Worm (Caenorhabditis elegans) whole organism, dauer: ENCODE results near the gene let-418.

Source experiments
- unc-62 ChIP-seq: sonication (generic microtip); optimal IDR thresholded peaks from 2 replicates; lab custom pipeline; 2017; ENCODE audit warnings: missing biosample characterization, missing genetic modification reagents, missing genetic modification characterization

The let-418 gene

DNA sequence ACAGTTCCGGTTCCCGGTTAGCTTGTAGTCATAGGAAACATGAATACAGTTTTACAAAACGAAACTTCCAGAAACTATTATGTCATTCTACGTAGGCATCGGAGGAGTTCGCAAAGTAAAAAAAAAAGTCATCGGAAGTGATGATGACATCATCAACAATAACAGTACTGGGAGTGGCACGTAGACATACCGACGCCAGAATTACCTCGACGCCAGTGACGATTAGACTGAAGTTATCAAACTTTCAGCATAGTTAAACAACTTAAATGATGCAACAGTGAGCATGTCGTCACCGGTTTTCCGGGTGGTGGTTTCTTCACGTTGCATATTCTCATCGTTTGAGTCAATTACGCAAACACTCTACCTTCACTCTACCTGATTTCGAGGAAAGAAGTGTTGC is 6.2 kb upstream of the let-418 start:
- TF ChIP-seq unc-62 (GFP tag; lab: Kevin White, UChicago) = no peak

DNA sequence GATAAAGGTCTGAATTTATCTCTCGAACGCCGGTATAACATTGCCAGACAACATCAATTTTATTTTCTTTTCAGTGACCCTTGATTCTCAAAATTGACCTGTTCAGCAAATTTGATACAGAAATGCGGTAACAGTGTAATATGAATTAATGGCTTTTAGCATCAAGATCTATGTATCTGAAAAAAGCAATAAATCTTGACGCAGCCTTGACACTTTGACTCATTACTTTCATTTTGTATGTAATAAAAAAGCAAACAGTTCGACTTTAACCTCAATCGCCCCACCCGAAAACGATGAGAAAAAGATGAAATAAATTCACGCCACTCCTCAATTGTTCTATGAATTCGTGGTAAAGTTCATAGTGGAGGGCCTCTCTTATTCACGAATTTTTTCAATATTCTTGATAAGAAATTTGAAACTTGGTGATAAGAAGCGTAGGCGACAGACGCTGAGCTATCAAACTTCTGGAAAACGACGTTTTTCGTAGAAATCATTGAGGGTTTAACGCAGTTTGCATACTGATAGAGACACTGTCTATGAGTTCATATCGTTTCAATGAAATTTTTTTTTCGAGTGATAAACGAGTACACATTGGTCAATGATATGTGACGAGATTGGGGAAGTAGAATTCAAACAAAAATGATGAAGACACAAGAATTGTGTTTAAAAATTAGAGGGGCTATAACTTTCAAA is 5.0 kb upstream of the let-418 start:
- no peak for TF ChIP-seq unc-62 (GFP tag; lab: Kevin White, UChicago)

DNA sequence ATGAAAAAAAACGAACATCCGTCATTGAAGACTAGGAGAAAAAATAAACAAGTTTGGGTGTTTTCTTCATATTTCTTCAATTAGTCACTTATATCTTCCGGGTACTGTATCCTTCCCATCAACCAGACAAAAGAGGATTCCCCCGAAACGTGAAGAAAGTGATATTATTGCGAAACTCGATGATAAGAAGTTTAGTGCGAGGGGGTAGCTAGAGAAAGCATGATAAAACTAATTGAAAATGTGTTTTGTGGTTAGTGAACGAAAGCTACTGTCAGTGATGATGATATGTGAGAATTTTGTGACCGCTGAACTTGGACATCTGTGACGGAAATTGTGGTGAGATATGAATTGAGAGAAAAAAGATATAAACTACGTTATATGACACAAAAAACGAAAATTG is 3.7 kb upstream of the let-418 start:
- TF ChIP-seq unc-62 (GFP tag; lab: Kevin White, UChicago) = no peak

DNA sequence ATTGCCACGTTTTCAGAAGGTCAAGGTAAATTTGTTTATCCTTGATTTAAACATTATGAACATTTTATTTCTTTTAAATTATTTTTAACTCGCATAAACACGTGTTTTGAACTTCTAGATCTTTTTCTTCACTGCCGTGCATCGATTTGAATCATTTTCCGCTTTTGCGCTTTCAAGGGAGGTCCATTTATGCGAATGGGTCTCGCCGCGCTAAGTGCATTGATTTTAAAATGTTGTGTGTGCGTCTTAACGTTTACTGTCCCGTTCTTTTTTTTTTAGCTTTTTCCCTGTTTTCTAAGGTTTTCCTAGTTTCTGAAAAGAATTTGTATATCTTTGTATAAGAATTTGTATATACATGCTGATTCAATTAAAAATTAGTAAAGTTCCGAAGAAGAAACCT is 1.2 kb upstream of the let-418 start:
- TF ChIP-seq unc-62 (GFP tag; lab: Kevin White, UChicago) = no peak

DNA sequence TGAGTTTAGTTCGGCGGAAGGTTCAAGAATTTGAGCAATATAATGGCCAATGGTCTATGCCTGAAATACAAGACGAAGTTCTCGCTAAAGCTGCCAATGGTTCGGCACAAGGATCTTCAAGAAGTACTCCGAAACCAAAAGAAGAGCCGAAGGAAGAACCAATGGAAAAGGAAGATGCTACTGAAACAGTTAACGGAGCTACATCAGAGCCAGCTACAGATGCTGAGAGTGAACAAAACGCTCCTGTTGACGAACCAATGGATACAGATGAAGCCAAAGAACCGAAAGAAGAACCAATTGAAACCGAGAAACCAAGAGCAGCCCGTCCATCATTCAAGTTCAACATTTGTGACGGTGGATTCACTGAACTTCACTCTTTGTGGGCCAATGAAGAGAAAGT is 4.6 kb downstream of the let-418 start:
- no peak for TF ChIP-seq unc-62 (GFP tag; lab: Kevin White, UChicago)

DNA sequence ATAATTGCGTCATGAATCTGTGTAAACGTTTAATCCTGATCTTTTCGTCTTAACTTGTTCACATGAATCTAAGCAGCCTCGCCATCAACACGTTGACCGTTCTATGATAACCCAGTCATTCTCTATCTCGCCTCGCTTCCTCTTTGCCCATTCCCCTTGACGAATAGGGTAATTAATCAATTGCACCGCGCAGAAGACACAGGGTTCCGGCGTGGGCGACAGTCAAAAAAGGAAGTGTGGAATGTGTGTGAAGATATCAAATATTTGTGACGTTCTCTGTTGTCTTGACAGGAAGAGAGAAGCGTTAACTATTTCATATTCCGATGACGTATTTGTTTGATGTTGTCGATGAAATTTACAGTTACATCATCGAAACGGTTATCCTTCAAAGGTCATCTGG is 6.2 kb downstream of the let-418 start:
- TF ChIP-seq unc-62 (GFP tag; lab: Kevin White, UChicago) = no peak

DNA sequence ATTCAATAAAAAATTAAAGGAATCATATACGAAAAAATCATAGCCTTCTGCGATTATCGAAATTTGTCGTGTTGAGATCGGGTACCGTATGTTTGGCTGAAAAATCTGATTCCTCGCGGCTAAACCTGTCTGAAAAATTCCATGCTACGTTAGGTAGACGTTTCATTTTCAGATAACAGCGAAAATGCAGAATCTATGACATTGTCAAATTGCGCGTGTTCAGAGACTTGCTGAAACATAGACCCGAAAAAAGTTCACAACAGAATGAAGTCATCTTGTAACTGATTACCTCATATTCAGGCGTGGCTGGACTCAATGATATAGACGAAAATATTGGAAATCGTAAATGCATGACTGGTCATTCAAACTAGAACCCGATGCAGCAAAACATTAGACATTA is 6.9 kb downstream of the let-418 start, which contains the start of gene srh-76:
srh-76 (plus strand) TSS at position 301 of the 400 bp plus-strand sequence.
- no peak for TF ChIP-seq unc-62 (GFP tag; lab: Kevin White, UChicago)

DNA sequence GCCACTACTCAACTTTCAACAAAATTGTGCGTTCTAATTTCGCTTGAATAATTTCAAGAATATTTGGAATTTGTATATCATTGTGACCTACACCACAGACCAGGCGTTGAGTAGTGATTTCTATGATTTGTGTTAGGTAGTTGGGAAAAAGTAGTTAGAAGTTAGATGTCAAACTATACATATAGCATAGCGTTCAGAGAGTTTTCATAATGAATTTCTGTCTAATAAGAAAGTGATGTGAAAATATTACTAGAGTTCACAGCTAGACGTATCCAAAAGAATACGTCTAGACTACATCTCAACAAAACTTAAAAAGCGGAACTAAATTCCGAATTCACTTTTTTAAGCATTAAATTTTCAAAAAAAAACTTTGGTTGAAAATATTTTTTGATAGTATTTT is 8.8 kb downstream of the let-418 start:
- TF ChIP-seq unc-62 (GFP tag; lab: Kevin White, UChicago) = no peak

DNA sequence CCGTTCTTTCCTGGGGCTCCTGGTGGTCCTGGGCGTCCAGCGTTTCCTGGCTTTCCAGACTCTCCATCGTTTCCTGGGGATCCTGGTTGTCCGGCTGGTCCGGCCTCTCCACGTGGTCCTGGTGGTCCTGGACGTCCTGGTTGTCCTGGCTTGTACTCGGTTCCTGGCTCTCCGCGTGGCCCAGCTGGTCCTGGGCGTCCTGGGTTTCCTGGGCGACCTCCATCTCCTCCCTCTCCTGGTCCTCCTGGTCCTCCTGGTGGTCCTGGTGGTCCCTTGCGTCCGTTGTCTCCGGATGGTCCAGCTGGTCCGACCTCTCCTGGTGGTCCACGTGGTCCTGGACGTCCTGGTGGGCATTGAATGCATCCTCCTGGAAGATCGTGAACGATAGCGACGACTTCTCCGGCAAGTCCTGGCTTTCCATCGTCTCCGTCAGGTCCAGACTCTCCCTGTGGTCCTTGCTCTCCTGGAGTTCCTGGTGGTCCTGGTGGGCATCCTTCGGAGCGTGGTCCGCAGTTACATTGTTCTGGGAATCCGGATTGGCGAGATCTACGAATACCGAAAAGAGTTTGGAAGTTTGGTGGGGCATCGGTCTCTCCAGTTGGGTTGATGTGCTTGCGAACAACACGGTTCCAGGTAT is 9.5 kb downstream of the let-418 start:
- TF ChIP-seq unc-62 (GFP tag; lab: Kevin White, UChicago) = no peak

DNA sequence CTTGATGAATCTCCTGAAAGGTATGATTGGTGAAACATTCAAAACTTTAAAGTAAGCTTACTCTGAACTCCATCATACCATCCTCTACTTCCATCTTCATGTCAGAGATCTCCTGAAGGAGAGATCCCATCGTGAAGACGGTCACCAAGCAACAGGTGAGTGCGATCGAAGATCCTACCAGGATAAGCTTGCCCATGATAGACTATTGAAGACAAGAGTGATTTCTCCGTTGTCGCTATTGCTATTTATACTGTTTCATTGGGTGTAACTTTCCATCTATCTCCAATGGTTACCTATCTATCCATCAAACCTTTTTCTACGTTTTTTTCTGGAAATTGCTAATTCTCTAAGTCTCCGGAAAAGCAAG is 10.0 kb downstream of the let-418 start, which contains the start of gene col-140:
col-140 (minus strand) TSS at position 219 of the 367 bp plus-strand sequence.
- no peak for TF ChIP-seq unc-62 (GFP tag; lab: Kevin White, UChicago)

DNA sequence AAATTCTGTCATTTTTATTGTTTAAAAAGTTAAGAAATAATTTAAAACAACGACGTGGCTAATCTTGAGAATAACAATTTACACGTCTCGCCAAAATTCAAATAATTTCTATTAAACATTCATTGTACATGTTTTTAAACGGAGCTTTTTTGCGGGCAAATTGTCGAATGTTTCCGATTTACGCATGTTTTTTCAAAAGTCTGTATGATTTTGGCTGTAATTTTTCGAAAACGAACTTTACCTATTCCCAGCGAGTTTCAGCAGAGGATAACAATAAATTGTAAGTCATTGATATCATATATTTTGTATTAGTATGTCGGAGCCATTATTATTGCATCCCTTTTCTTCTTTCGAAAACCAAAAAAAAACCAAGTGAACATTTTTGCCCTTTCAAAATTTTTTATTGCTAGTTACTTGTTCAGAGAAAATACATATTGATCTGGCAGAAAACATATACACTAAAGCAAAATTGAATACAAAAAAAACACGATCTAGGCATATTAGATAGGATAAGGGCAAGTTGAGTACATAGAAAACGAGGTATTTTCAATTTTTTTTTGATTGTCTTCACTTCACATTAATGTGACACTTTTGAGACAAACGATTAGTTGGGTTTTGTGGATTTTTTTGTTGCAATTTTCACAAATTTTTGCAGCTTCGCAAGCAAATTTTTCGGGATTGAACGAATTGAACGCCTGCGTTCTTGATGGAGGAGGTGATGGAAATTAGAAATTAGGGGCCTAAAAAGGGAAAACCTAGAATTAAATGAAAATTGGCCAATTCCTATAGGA is 12.1 kb downstream of the let-418 start, which contains the start of gene F26F12.2:
F26F12.2 (minus strand) TSS at position 38 of the 791 bp plus-strand sequence.
- TF ChIP-seq unc-62 (GFP tag; lab: Kevin White, UChicago) = no peak

DNA sequence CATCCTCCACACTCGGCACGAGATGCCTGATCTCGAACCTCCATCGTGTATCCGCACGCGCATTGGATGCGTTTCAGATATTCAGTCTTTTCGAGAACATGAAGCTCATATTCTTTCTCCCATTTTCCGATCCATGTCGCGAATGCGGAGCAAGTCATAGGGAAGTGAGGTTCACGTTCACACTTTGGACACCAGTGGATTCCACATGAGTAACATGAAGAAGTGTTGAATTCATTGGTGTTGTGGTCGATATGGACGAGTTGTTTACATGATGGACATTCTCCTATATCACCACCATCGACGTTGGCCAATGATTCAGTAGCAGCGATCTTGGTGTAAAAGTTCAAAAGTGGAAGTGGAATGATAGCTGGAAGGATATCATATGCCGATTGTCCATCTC is 14.3 kb downstream of the let-418 start:
- no peak for TF ChIP-seq unc-62 (GFP tag; lab: Kevin White, UChicago)

DNA sequence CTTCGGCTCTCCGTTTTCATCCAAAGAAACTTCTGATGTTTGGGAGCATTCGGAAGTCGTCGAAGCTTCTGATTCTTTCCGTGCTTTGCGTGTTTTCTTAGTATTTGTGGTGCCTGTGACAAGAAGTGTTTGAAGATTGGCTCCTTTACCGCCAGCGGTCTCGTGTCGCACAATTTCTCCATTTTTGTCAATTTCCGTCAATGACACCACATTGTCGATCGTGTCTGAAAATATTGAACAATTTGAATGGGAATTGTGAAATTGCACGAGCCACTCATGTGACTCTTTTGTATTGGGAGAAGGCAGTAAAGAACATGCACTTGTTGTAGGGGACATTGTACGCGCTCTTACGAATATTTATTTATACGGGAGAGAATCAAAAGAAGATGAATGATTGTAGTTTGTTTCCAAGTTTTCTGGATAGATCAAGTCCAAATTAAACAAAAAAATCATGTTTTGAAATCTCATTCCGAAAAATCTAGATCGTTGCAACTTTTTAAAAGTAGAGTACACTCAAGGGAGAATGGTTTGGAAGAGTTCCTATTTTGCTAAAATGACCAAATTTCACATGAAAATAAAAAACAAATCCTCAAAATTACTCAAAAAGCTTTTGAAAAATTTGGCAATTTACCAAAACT is 16.0 kb downstream of the let-418 start:
- no peak for TF ChIP-seq unc-62 (GFP tag; lab: Kevin White, UChicago)

DNA sequence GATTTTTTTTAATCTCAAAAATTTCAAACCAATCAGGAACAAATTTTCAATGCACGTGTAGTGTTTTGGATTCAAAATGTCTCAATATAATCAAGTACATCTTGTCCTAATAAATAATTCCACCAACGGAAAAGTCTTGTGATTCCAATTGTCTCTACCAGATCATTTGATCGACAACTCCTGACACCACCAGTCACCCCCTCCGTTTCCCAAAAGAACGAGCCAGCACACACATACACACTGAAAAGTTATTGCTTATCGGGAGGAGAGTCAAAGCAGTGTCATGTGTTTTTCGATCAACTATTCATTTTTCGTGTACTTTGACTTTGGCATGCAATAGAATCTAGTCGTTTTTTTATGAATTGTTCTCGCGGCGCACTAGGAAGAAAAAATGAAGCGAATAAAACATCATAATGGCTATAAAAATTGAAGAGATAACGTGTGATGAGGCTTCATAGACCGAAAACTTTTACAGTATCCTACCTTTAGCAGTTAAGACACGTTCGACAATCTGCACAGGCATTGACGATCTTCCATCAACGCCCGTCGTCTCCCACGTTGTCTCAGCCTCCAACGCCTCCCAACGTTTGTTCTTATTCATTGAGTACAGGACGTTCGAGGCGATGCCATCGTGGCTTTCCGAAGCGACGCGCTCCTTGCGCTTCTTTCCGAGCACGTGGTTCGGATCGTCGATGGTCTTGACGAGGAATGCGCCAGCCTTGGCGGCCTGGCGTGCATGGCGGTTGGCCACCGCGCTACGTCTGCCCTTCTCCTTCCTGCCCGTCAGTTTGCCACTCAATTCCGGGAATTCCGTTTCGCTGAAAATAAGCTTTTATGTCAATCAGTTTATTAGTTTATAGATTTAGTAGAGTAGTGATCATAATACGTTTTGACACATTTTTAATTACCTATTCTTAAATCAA is 17.0 kb downstream of the let-418 start:
- TF ChIP-seq unc-62 (GFP tag; lab: Kevin White, UChicago) = no peak

DNA sequence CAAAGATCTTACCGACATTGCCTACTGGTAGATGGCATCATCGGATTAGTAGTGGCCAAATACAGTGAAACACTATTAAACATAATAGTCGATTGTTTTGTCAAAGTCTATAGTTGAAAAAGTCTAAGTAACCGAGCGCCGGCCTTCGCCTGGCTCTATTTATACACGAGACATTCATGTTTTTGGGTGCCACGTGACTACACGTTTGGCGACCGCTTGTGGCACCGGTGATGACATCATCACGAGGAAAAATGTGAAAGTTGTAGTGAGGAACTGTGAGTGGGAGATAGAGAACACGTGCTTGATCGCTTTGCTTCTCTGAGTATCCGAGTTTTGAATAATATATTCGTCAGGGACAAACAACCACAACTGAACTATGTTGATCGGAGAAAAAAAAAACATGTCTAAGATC is 17.7 kb downstream of the let-418 start:
- TF ChIP-seq unc-62 (GFP tag; lab: Kevin White, UChicago) = no peak
